Worm (Caenorhabditis elegans) whole organism, young adult: ENCODE data around the gene rpi-2.

Experiments used
- B0035.1 ChIP-seq: sonication (generic microtip); optimal IDR thresholded peaks from 2 replicates; lab custom pipeline; 2016; ENCODE audit warnings: missing genetic modification characterization, mild to moderate bottlenecking, missing compliant biosample characterization, missing genotype, missing genetic modification reagents
- B0336.3 ChIP-seq: fragments of 200-800 bp; sonication (Bioruptor generic); IDR thresholded peaks from 2 replicates; pipeline ENCODE4 v1.3.6; 2022; ENCODE audit warnings: missing genetic modification characterization, missing compliant biosample characterization
- C17E4.6 ChIP-seq: fragments of 200-800 bp; sonication (Bioruptor generic); IDR thresholded peaks from 2 replicates; pipeline ENCODE4 v1.3.6; 2022; ENCODE audit warnings: missing genetic modification reagents, missing genetic modification characterization, missing compliant biosample characterization
- F33H1.4 ChIP-seq: fragments of 200-800 bp; sonication (Bioruptor generic); IDR thresholded peaks from 2 replicates; pipeline ENCODE4 v1.3.6; 2022; ENCODE audit warnings: missing genetic modification reagents, missing genetic modification characterization, missing compliant biosample characterization
- F37B4.10 ChIP-seq: fragments of 200-800 bp; sonication (Bioruptor generic); IDR thresholded peaks from 2 replicates; pipeline ENCODE4 v1.3.6; 2022; ENCODE audit warnings: missing genetic modification characterization, missing compliant biosample characterization
- K12H6.12 ChIP-seq: fragments of 200-800 bp; sonication (Bioruptor generic); optimal IDR thresholded peaks from 2 replicates; lab custom pipeline; 2018; ENCODE audit warnings: mild to moderate bottlenecking, missing genetic modification characterization, missing compliant biosample characterization
- Y53F4B.3 ChIP-seq: fragments of 200-800 bp; sonication (Bioruptor generic); IDR thresholded peaks from 2 replicates; pipeline ENCODE4 v1.3.6; 2022; ENCODE audit warnings: missing genetic modification reagents, missing genetic modification characterization, missing compliant biosample characterization
- Y53G8AR.9 ChIP-seq: fragments of 200-800 bp; sonication (Bioruptor generic); conservative IDR thresholded peaks from 2 replicates; pipeline ENCODE4 v1.3.6; 2022; ENCODE audit warnings: missing genetic modification reagents, missing genetic modification characterization, missing compliant biosample characterization
- Y95B8A.8 ChIP-seq: fragments of 200-800 bp; sonication (Bioruptor generic); IDR thresholded peaks from 2 replicates; pipeline ENCODE4 v1.3.6; 2022; ENCODE audit warnings: missing genetic modification reagents, missing genetic modification characterization, missing compliant biosample characterization
- attf-3 ChIP-seq: fragments of 200-800 bp; sonication (Bioruptor generic); conservative IDR thresholded peaks from 2 replicates; pipeline ENCODE4 v1.3.6; 2022; ENCODE audit warnings: missing genetic modification reagents, missing genetic modification characterization, missing compliant biosample characterization
- attf-6 ChIP-seq: fragments of 200-800 bp; sonication (Bioruptor generic); IDR thresholded peaks from 2 replicates; pipeline ENCODE4 v1.3.6; 2022; ENCODE audit warnings: missing genetic modification reagents, missing genetic modification characterization, missing compliant biosample characterization
- cebp-2 ChIP-seq: fragments of 200-800 bp; sonication (Bioruptor generic); IDR thresholded peaks from 2 replicates; pipeline ENCODE4 v1.3.6; 2022; ENCODE audit warnings: missing genetic modification characterization, missing compliant biosample characterization
- ceh-40 ChIP-seq: fragments of 200-800 bp; sonication (Bioruptor generic); IDR thresholded peaks from 2 replicates; pipeline ENCODE4 v1.3.6; 2022; ENCODE audit warnings: missing genetic modification characterization, missing compliant biosample characterization
- ceh-79 ChIP-seq: sonication (generic microtip); optimal IDR thresholded peaks from 2 replicates; lab custom pipeline; 2017; ENCODE audit warnings: mild to moderate bottlenecking, missing genetic modification characterization, missing compliant biosample characterization
- ceh-91 ChIP-seq: fragments of 200-800 bp; sonication (Bioruptor generic); IDR thresholded peaks from 2 replicates; pipeline ENCODE4 v1.3.6; 2022; ENCODE audit warnings: missing genetic modification reagents, missing genetic modification characterization, missing compliant biosample characterization
- die-1 ChIP-seq: sonication (generic microtip); optimal IDR thresholded peaks from 2 replicates; lab custom pipeline; 2016; ENCODE audit warnings: missing genotype, mild to moderate bottlenecking, missing genetic modification characterization, missing compliant biosample characterization
- dox-1 ChIP-seq: fragments of 200-800 bp; sonication (Bioruptor generic); IDR thresholded peaks from 2 replicates; pipeline ENCODE4 v1.3.6; 2022; ENCODE audit warnings: missing genetic modification reagents, missing genetic modification characterization, missing compliant biosample characterization
- dpff-1 ChIP-seq: sonication (generic microtip); optimal IDR thresholded peaks from 2 replicates; lab custom pipeline; 2017; ENCODE audit warnings: mild to moderate bottlenecking, missing genetic modification characterization, missing compliant biosample characterization
- egl-18 ChIP-seq: fragments of 200-800 bp; sonication (Bioruptor generic); IDR thresholded peaks from 2 replicates; pipeline ENCODE4 v1.3.6; 2022; ENCODE audit warnings: missing genetic modification reagents, missing genetic modification characterization, missing compliant biosample characterization
- egl-44 ChIP-seq: fragments of 200-800 bp; sonication (Bioruptor generic); IDR thresholded peaks from 2 replicates; pipeline ENCODE4 v1.3.6; 2022; ENCODE audit warnings: missing genetic modification reagents, missing genetic modification characterization, missing compliant biosample characterization
- ets-4 ChIP-seq: fragments of 200-800 bp; sonication (Bioruptor generic); optimal IDR thresholded peaks from 2 replicates; lab custom pipeline; 2018; ENCODE audit warnings: mild to moderate bottlenecking, missing genetic modification characterization, missing compliant biosample characterization
- him-1 ChIP-seq: sonication (generic microtip); optimal IDR thresholded peaks from 2 replicates; lab custom pipeline; 2016; ENCODE audit warnings: missing genotype, missing genetic modification reagents, missing genetic modification characterization, missing compliant biosample characterization
- hmg-1.2 ChIP-seq: fragments of 200-800 bp; sonication (Bioruptor generic); IDR thresholded peaks from 2 replicates; pipeline ENCODE4 v1.3.6; 2022; ENCODE audit warnings: missing genetic modification reagents, missing genetic modification characterization, missing compliant biosample characterization
- hmg-20 ChIP-seq: fragments of 200-800 bp; sonication (Bioruptor generic); IDR thresholded peaks from 2 replicates; pipeline ENCODE4 v1.3.6; 2022; ENCODE audit warnings: missing genetic modification reagents, missing genetic modification characterization, missing compliant biosample characterization
- hrde-1 ChIP-seq: sonication (generic microtip); optimal IDR thresholded peaks from 2 replicates; lab custom pipeline; 2016; ENCODE audit warnings: missing genetic modification characterization, mild to moderate bottlenecking, missing compliant biosample characterization, moderate library complexity, missing genotype, missing genetic modification reagents, borderline replicate concordance
- hsf-1 ChIP-seq: fragments of 200-800 bp; sonication (Bioruptor generic); IDR thresholded peaks from 2 replicates; pipeline ENCODE4 v1.3.6; 2022; ENCODE audit warnings: missing genetic modification reagents, missing genetic modification characterization, missing compliant biosample characterization
- let-526 ChIP-seq: fragments of 200-800 bp; sonication (Bioruptor generic); IDR thresholded peaks from 2 replicates; pipeline ENCODE4 v1.3.6; 2022; ENCODE audit warnings: missing genetic modification reagents, missing genetic modification characterization, missing compliant biosample characterization
- lin-26 ChIP-seq: fragments of 200-800 bp; sonication (Bioruptor generic); IDR thresholded peaks from 2 replicates; pipeline ENCODE4 v1.3.6; 2022; ENCODE audit warnings: missing genetic modification reagents, missing genetic modification characterization, missing compliant biosample characterization
- lin-54 ChIP-seq: fragments of 200-800 bp; sonication (Bioruptor generic); optimal IDR thresholded peaks from 2 replicates; lab custom pipeline; 2018; ENCODE audit warnings: mild to moderate bottlenecking, missing genetic modification characterization, missing compliant biosample characterization
- lir-1 ChIP-seq: fragments of 200-800 bp; sonication (Bioruptor generic); conservative IDR thresholded peaks from 2 replicates; pipeline ENCODE4 v1.3.6; 2022; ENCODE audit warnings: missing genetic modification reagents, missing genetic modification characterization, missing compliant biosample characterization
- lsy-27 ChIP-seq: sonication (generic microtip); optimal IDR thresholded peaks from 2 replicates; lab custom pipeline; 2017; ENCODE audit warnings: missing genetic modification characterization, mild to moderate bottlenecking, missing compliant biosample characterization, antibody characterized with exemption, missing genotype, borderline replicate concordance; ENCODE audit not compliant: insufficient read depth
- madf-10 ChIP-seq: sonication (generic microtip); optimal IDR thresholded peaks from 2 replicates; lab custom pipeline; 2016; ENCODE audit warnings: mild to moderate bottlenecking, missing genetic modification characterization, missing compliant biosample characterization
- mel-28 ChIP-seq: sonication (generic microtip); optimal IDR thresholded peaks from 2 replicates; lab custom pipeline; 2016; ENCODE audit warnings: borderline replicate concordance, mild to moderate bottlenecking, missing genetic modification characterization, missing compliant biosample characterization
- mxl-1 ChIP-seq: sonication (generic microtip); optimal IDR thresholded peaks from 2 replicates; lab custom pipeline; 2016; ENCODE audit warnings: missing genetic modification characterization, missing compliant biosample characterization
- nfyb-1 ChIP-seq: fragments of 200-800 bp; sonication (Bioruptor generic); IDR thresholded peaks from 2 replicates; pipeline ENCODE4 v1.3.6; 2022; ENCODE audit warnings: missing genetic modification reagents, missing genetic modification characterization, missing compliant biosample characterization
- nhr-120 ChIP-seq: fragments of 200-800 bp; sonication (Bioruptor generic); IDR thresholded peaks from 2 replicates; pipeline ENCODE4 v1.3.6; 2022; ENCODE audit warnings: missing genetic modification characterization, missing compliant biosample characterization
- nhr-27 ChIP-seq: fragments of 200-800 bp; sonication (Bioruptor generic); optimal IDR thresholded peaks from 2 replicates; lab custom pipeline; 2018; ENCODE audit warnings: mild to moderate bottlenecking, missing genetic modification characterization, moderate library complexity, missing compliant biosample characterization
- rpc-1 ChIP-seq, 2 experiments: fragments of 150-350 bp in 1 of 2; sonication (generic microtip) in 1 of 2; optimal IDR thresholded peaks; 2 replicates each; lab custom pipeline; 2014 to 2018; ENCODE audit warnings: missing biosample characterization in 1 of 2, missing genetic modification characterization in 1 of 2, missing genetic modification reagents in 1 of 2, missing genotype in 1 of 2
- snpc-1.1 ChIP-seq: sonication (generic microtip); optimal IDR thresholded peaks from 2 replicates; lab custom pipeline; 2017; ENCODE audit warnings: missing genetic modification characterization, mild to moderate bottlenecking, missing compliant biosample characterization, antibody characterized with exemption, moderate library complexity, missing genotype, missing genetic modification reagents; ENCODE audit not compliant: insufficient read depth
- snpc-1.3 ChIP-seq: sonication (generic microtip); optimal IDR thresholded peaks from 2 replicates; lab custom pipeline; 2017; ENCODE audit warnings: missing genetic modification characterization, mild to moderate bottlenecking, missing compliant biosample characterization, antibody characterized with exemption, moderate library complexity, missing genotype, missing genetic modification reagents; ENCODE audit not compliant: insufficient read depth
- snpc-3.4 ChIP-seq: sonication (generic microtip); optimal IDR thresholded peaks from 2 replicates; lab custom pipeline; 2017; ENCODE audit warnings: missing genetic modification characterization, mild to moderate bottlenecking, missing compliant biosample characterization, antibody characterized with exemption, moderate library complexity, missing genotype, missing genetic modification reagents
- somi-1 ChIP-seq: fragments of 200-800 bp; sonication (Bioruptor generic); optimal IDR thresholded peaks from 2 replicates; lab custom pipeline; 2018; ENCODE audit warnings: mild to moderate bottlenecking, missing genetic modification characterization, missing compliant biosample characterization
- zim-3 ChIP-seq: sonication (generic microtip); optimal IDR thresholded peaks from 2 replicates; lab custom pipeline; 2017; ENCODE audit warnings: mild to moderate bottlenecking, missing genetic modification characterization, moderate library complexity, missing compliant biosample characterization
- ztf-22 ChIP-seq: fragments of 200-800 bp; sonication (Bioruptor generic); optimal IDR thresholded peaks from 2 replicates; lab custom pipeline; 2018; ENCODE audit warnings: mild to moderate bottlenecking, missing genetic modification characterization, moderate library complexity, missing compliant biosample characterization
- ztf-28 ChIP-seq: fragments of 200-800 bp; sonication (Bioruptor generic); IDR thresholded peaks from 2 replicates; pipeline ENCODE4 v1.3.6; 2022; ENCODE audit warnings: missing genetic modification reagents, missing genetic modification characterization, missing compliant biosample characterization
- ztf-3 ChIP-seq: fragments of 200-800 bp; sonication (Bioruptor generic); optimal IDR thresholded peaks from 2 replicates; lab custom pipeline; 2018; ENCODE audit warnings: mild to moderate bottlenecking, missing genetic modification characterization, missing compliant biosample characterization
- ztf-6 ChIP-seq: fragments of 200-800 bp; sonication (Bioruptor generic); IDR thresholded peaks from 2 replicates; pipeline ENCODE4 v1.3.6; 2022; ENCODE audit warnings: missing genetic modification reagents, missing genetic modification characterization, missing compliant biosample characterization

Gene rpi-2

ce11 chrIV:1711029-1711489, at the start of gene rpi-2:
TSS of gene rpi-2 (plus strand) at chrIV:1711262.
- peak; percentile 83 for TF ChIP-seq ceh-79
- TF ChIP-seq Y53F4B.3 = peak; percentile 58
- TF ChIP-seq snpc-1.3 = no peak
- no peak for TF ChIP-seq lsy-27 (tag; lab: Kevin White, UChicago)
- peak; percentile 96 for TF ChIP-seq lin-26 (GFP tag; lab: Robert Waterston, UW)
- peak; percentile 95 for TF ChIP-seq hrde-1 (tag; lab: Kevin White, UChicago)
- no peak for TF ChIP-seq ztf-6 (GFP tag; lab: Robert Waterston, UW)
- TF ChIP-seq cebp-2 (GFP tag; lab: Robert Waterston, UW) = 0 out of 2 replicates have a peak, but pooled peaks have one; percentile 65
- TF ChIP-seq C17E4.6 (GFP tag; lab: Robert Waterston, UW) = peak; percentile 90
- TF ChIP-seq snpc-1.1 (tag; lab: Kevin White, UChicago) = peak; percentile 21
- peak; percentile 34 for TF ChIP-seq ets-4 (GFP tag; lab: Kevin White, UChicago)
- peak; percentile 59 for TF ChIP-seq hmg-1.2 (GFP tag; lab: Robert Waterston, UW)
- peak; percentile 96 for TF ChIP-seq Y53G8AR.9
- TF ChIP-seq attf-6 = peak; percentile 90
- TF ChIP-seq F37B4.10 (GFP tag; lab: Robert Waterston, UW) = 0 out of 2 replicates have a peak, but pooled peaks have one; percentile 38
- TF ChIP-seq him-1 (tag; lab: Kevin White, UChicago) = peak; percentile 69
- TF ChIP-seq hsf-1 (GFP tag; lab: Robert Waterston, UW) = peak; percentile 86
- no peak for TF ChIP-seq ztf-3 (GFP tag; lab: Kevin White, UChicago)
- peak; percentile 92 for TF ChIP-seq Y95B8A.8
- TF ChIP-seq B0336.3 (GFP tag; lab: Robert Waterston, UW) = peak; percentile 97
- TF ChIP-seq egl-18 = 0 out of 2 replicates have a peak, but pooled peaks have one; percentile 36
- TF ChIP-seq B0035.1 = peak; percentile 80
- peak; percentile 45; the same call in 1 of the 2 replicates for TF ChIP-seq ceh-91 (GFP tag; lab: Robert Waterston, UW)
- peak; percentile 90 for TF ChIP-seq nfyb-1 (GFP tag; lab: Robert Waterston, UW)
- no peak for TF ChIP-seq mel-28 (tag; lab: Kevin White, UChicago)
- TF ChIP-seq hmg-20 = peak; percentile 78
- TF ChIP-seq ceh-40 = peak; percentile 94
- peak; percentile 54; the same call in 1 of the 2 replicates for TF ChIP-seq attf-3 (GFP tag; lab: Robert Waterston, UW)
- peak; percentile 71 for TF ChIP-seq die-1 (tag; lab: Kevin White, UChicago)
- TF ChIP-seq madf-10 (tag; lab: Kevin White, UChicago) = no peak
- TF ChIP-seq dox-1 = peak; percentile 82
- TF ChIP-seq F33H1.4 (GFP tag; lab: Robert Waterston, UW) = peak; percentile 62
- TF ChIP-seq somi-1 (GFP tag; lab: Kevin White, UChicago) = peak; percentile 52
- no peak for TF ChIP-seq rpc-1 (optimal IDR thresholded peaks at IDR 0.05; lab: Kevin White, UChicago)
- TF ChIP-seq rpc-1 (tag; optimal IDR thresholded peaks at IDR 0.05; lab: Kevin White, UChicago) = no peak
- peak; percentile 42 for TF ChIP-seq K12H6.12 (tag; lab: Kevin White, UChicago)
- no peak for TF ChIP-seq ztf-22 (GFP tag; lab: Kevin White, UChicago)
- peak; percentile 86 for TF ChIP-seq lin-54 (GFP tag; lab: Kevin White, UChicago)
- no peak for TF ChIP-seq lir-1 (GFP tag; lab: Robert Waterston, UW)
- TF ChIP-seq nhr-120 (GFP tag; lab: Robert Waterston, UW) = 0 out of 2 replicates have a peak, but pooled peaks have one; percentile 75
- TF ChIP-seq egl-44 (GFP tag; lab: Robert Waterston, UW) = peak; percentile 93
- TF ChIP-seq snpc-3.4 (tag; lab: Kevin White, UChicago) = peak; percentile 87
- peak; percentile 62 for TF ChIP-seq nhr-27 (tag; lab: Kevin White, UChicago)
- TF ChIP-seq dpff-1 = peak; percentile 86
- peak; percentile 92 for TF ChIP-seq zim-3 (tag; lab: Kevin White, UChicago)
- peak; percentile 83 for TF ChIP-seq mxl-1 (tag; lab: Kevin White, UChicago)
- 0 out of 2 replicates have a peak, but pooled peaks have one; percentile 59 for TF ChIP-seq let-526 (GFP tag; lab: Robert Waterston, UW)
- peak; percentile 57; the same call in 1 of the 2 replicates for TF ChIP-seq ztf-28 (GFP tag; lab: Robert Waterston, UW)
